Worm (Caenorhabditis elegans) whole organism, L1 larva: ENCODE data around the gene srj-26.

Experiments used
- ces-1 ChIP-seq: fragments of 150-350 bp; optimal IDR thresholded peaks from 2 replicates; lab custom pipeline; 2014; ENCODE audit warnings: missing biosample characterization, missing genetic modification reagents, missing genetic modification characterization
- egl-13 ChIP-seq: sonication (generic microtip); optimal IDR thresholded peaks from 2 replicates; lab custom pipeline; 2016; ENCODE audit warnings: missing genotype, missing genetic modification reagents, missing genetic modification characterization, missing compliant biosample characterization
- elt-2 ChIP-seq: sonication (generic microtip); optimal IDR thresholded peaks from 2 replicates; lab custom pipeline; 2016; ENCODE audit warnings: missing genetic modification characterization, mild to moderate bottlenecking, inconsistent platforms, missing compliant biosample characterization, missing genetic modification reagents
- rnt-1 ChIP-seq: sonication (generic microtip); optimal IDR thresholded peaks from 2 replicates; lab custom pipeline; 2016; ENCODE audit warnings: mild to moderate bottlenecking, missing genetic modification characterization, moderate library complexity, missing compliant biosample characterization
- unc-30 ChIP-seq: sonication (generic microtip); optimal IDR thresholded peaks from 2 replicates; lab custom pipeline; 2017; ENCODE audit warnings: missing biosample characterization, missing genetic modification characterization
- ztf-11 ChIP-seq, 2 experiments: sonication (generic microtip); optimal IDR thresholded peaks; 2 replicates each; lab custom pipeline; 2016 to 2017; ENCODE audit warnings: missing genetic modification characterization in 2 of 2, missing biosample characterization in 1 of 2, missing compliant biosample characterization in 1 of 2

- no peak for TF ChIP-seq egl-13
- TF ChIP-seq ztf-11 (tag; optimal IDR thresholded peaks at IDR 0.05; lab: Kevin White, UChicago), result no peak
- no peak for TF ChIP-seq ces-1
- TF ChIP-seq rnt-1 (tag; lab: Kevin White, UChicago), result no peak
- no peak for TF ChIP-seq elt-2 (tag; lab: Kevin White, UChicago)
- no peak for TF ChIP-seq unc-30
Measured at ce11 chrV:18424471-18424870, 3.6 kb downstream of the srj-26 start, which contains the start of gene ZK262.4.
